Worm (Caenorhabditis elegans) whole organism, L3 larva: ENCODE results near the gene srh-199.

Experiments used
- R02D3.7 ChIP-seq: fragments of 150-350 bp; optimal IDR thresholded peaks from 2 replicates; lab custom pipeline; 2014; ENCODE audit warnings: missing biosample characterization, missing genetic modification characterization
- egl-27 ChIP-seq: sonication (generic microtip); optimal IDR thresholded peaks from 4 replicates; lab custom pipeline; 2017; ENCODE audit warnings: missing biosample characterization, missing genetic modification reagents, missing genetic modification characterization
- elt-1 ChIP-seq: fragments of 150-350 bp; optimal IDR thresholded peaks from 2 replicates; lab custom pipeline; 2014; ENCODE audit warnings: missing biosample characterization, missing genetic modification characterization
- elt-2 ChIP-seq: sonication (generic microtip); optimal IDR thresholded peaks from 2 replicates; lab custom pipeline; 2016; ENCODE audit warnings: missing genetic modification reagents, mild to moderate bottlenecking, missing genetic modification characterization, missing compliant biosample characterization
- nhr-23 ChIP-seq: fragments of 150-350 bp; optimal IDR thresholded peaks from 2 replicates; lab custom pipeline; 2014; ENCODE audit warnings: missing biosample characterization, missing genetic modification reagents, missing genetic modification characterization
- nhr-25 ChIP-seq: sonication (generic microtip); optimal IDR thresholded peaks from 2 replicates; lab custom pipeline; 2017; ENCODE audit warnings: missing biosample characterization, missing genetic modification characterization
- nhr-76 ChIP-seq: fragments of 150-350 bp; sonication (generic microtip); optimal IDR thresholded peaks from 5 replicates; lab custom pipeline; 2014; ENCODE audit warnings: missing biosample characterization, missing genetic modification characterization
- pha-4 ChIP-seq: fragments of 150-350 bp; optimal IDR thresholded peaks from 2 replicates; lab custom pipeline; 2014; ENCODE audit warnings: missing biosample characterization, missing genetic modification reagents, missing genetic modification characterization
- pqm-1 ChIP-seq: fragments of 150-350 bp; optimal IDR thresholded peaks from 2 replicates; lab custom pipeline; 2017; ENCODE audit warnings: missing biosample characterization, missing genetic modification characterization, inconsistent platforms
- skn-1 ChIP-seq: fragments of 150-350 bp; optimal IDR thresholded peaks from 2 replicates; lab custom pipeline; 2014; ENCODE audit warnings: missing biosample characterization, missing genetic modification characterization
- tbx-2 ChIP-seq: sonication (generic microtip); optimal IDR thresholded peaks from 2 replicates; lab custom pipeline; 2016; ENCODE audit warnings: mild to moderate bottlenecking, missing genetic modification characterization, missing compliant biosample characterization
- unc-39 ChIP-seq: sonication (generic microtip); optimal IDR thresholded peaks from 4 replicates; lab custom pipeline; 2017; ENCODE audit warnings: missing biosample characterization, missing genetic modification characterization
- unc-62 ChIP-seq: fragments of 150-350 bp; sonication (generic microtip); optimal IDR thresholded peaks from 4 replicates; lab custom pipeline; 2014; ENCODE audit warnings: missing biosample characterization, missing genetic modification reagents, missing genetic modification characterization
- ztf-11 ChIP-seq: fragments of 150-350 bp; optimal IDR thresholded peaks from 2 replicates; lab custom pipeline; 2014; ENCODE audit warnings: missing biosample characterization, missing genetic modification characterization

DNA sequence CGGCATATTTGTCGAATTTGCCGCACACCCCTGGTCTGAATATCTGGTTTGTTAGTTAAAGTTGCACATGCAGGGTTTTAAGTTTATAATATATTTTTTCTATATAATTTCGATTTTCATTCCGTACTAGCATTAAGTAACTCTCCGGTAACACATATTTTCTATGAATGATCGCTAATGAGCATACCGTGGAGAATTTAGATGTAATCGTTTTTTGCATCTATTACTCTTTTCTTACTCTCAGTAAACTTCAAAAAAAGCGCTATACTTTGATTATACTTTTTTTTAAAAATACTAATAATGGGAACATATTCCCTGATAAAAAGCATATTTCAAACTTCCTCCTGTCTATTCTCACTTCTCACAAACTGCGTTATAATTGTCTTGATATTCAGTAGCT, 16.8 kb downstream of the srh-199 start, which contains the start of gene str-160:
- TF ChIP-seq skn-1 (tag; lab: Kevin White, UChicago) (no peak), nhr-25 (tag; lab: Kevin White, UChicago) (no peak), unc-39 (tag; lab: Kevin White, UChicago) (no peak), unc-62 (GFP tag; lab: Kevin White, UChicago) (no peak), tbx-2 (no peak), R02D3.7 (tag; lab: Kevin White, UChicago) (no peak), pqm-1 (tag; lab: Kevin White, UChicago) (no peak), pha-4 (tag; lab: Kevin White, UChicago) (no peak), elt-2 (no peak), nhr-23 (no peak), nhr-76 (tag; lab: Kevin White, UChicago) (no peak), ztf-11 (tag; lab: Kevin White, UChicago) (no peak), egl-27 (tag; lab: Kevin White, UChicago) (no peak), elt-1 (tag; lab: Kevin White, UChicago) (no peak)
